Fruit fly (Drosophila melanogaster) whole organism, embryonic: Measurements from ENCODE around the gene Vps4.

Experiments used
- CG10543 ChIP-seq: fragments of 200-800 bp; sonication (Bioruptor generic); optimal IDR thresholded peaks from 3 replicates; lab custom pipeline; 2017; ENCODE audit warnings: missing biosample characterization, mild to moderate bottlenecking, missing genetic modification characterization, moderate library complexity
- CG11247 ChIP-seq: fragments of 200-800 bp; sonication (Bioruptor generic); IDR thresholded peaks from 2 replicates; pipeline ENCODE4 v1.3.6; 2022; ENCODE audit warnings: missing biosample characterization, missing genetic modification characterization
- CG13123 ChIP-seq: fragments of 200-800 bp; sonication (Bioruptor generic); optimal IDR thresholded peaks from 2 replicates; lab custom pipeline; 2016; ENCODE audit warnings: missing biosample characterization, missing genetic modification characterization
- CG13296 ChIP-seq: fragments of 200-800 bp; sonication (Bioruptor generic); optimal IDR thresholded peaks from 3 replicates; lab custom pipeline; 2018; ENCODE audit warnings: missing biosample characterization, mild to moderate bottlenecking, missing genetic modification characterization
- CG14667 ChIP-seq: fragments of 200-800 bp; sonication (Bioruptor generic); IDR thresholded peaks from 2 replicates; pipeline ENCODE4 v1.3.6; 2022; ENCODE audit warnings: missing biosample characterization, missing genetic modification characterization
- CG15601 ChIP-seq: fragments of 200-800 bp; sonication (Bioruptor generic); optimal IDR thresholded peaks from 3 replicates; lab custom pipeline; 2019; ENCODE audit warnings: missing biosample characterization, mild to moderate bottlenecking, missing genetic modification characterization, moderate library complexity
- CG16813 ChIP-seq: fragments of 200-800 bp; sonication (Bioruptor generic); IDR thresholded peaks from 3 replicates; pipeline ENCODE4 v1.3.6; 2022; ENCODE audit warnings: missing biosample characterization, missing genetic modification characterization; ENCODE audit not compliant: partially characterized antibody
- CG17385 ChIP-seq: fragments of 200-800 bp; sonication (Bioruptor generic); optimal IDR thresholded peaks from 3 replicates; lab custom pipeline; 2018; ENCODE audit warnings: missing biosample characterization, mild to moderate bottlenecking, missing genetic modification characterization
- CG2116 ChIP-seq: fragments of 200-800 bp; sonication (Bioruptor generic); optimal IDR thresholded peaks from 3 replicates; lab custom pipeline; 2018; ENCODE audit warnings: missing biosample characterization, mild to moderate bottlenecking, missing genetic modification characterization
- CG2678 ChIP-seq: fragments of 200-800 bp; sonication (Bioruptor generic); optimal IDR thresholded peaks from 3 replicates; lab custom pipeline; 2019; ENCODE audit warnings: missing biosample characterization, mild to moderate bottlenecking, missing genetic modification characterization, moderate library complexity
- CG30431 ChIP-seq: fragments of 200-800 bp; sonication (Bioruptor generic); optimal IDR thresholded peaks from 2 replicates; lab custom pipeline; 2017; ENCODE audit warnings: missing biosample characterization, missing genetic modification characterization
- CG33213 ChIP-seq: fragments of 200-800 bp; sonication (Bioruptor generic); optimal IDR thresholded peaks from 3 replicates; lab custom pipeline; 2016; ENCODE audit warnings: missing biosample characterization, missing genetic modification characterization
- CG4404 ChIP-seq: fragments of 200-800 bp; sonication (Bioruptor generic); IDR thresholded peaks from 2 replicates; pipeline ENCODE4 v1.3.6; 2022; ENCODE audit warnings: missing biosample characterization, missing genetic modification characterization
- CG8359 ChIP-seq: fragments of 200-800 bp; sonication (Bioruptor generic); optimal IDR thresholded peaks from 2 replicates; lab custom pipeline; 2017; ENCODE audit warnings: missing biosample characterization, mild to moderate bottlenecking, missing genetic modification characterization, borderline replicate concordance
- CG9609 ChIP-seq: fragments of 200-800 bp; sonication (Bioruptor generic); optimal IDR thresholded peaks from 3 replicates; lab custom pipeline; 2016; ENCODE audit warnings: missing biosample characterization, missing genetic modification characterization
- Camta ChIP-seq: fragments of 200-800 bp; sonication (Bioruptor generic); optimal IDR thresholded peaks from 2 replicates; lab custom pipeline; 2016; ENCODE audit warnings: missing biosample characterization, missing genetic modification characterization
- Dad ChIP-seq: fragments of 200-800 bp; sonication (Bioruptor generic); optimal IDR thresholded peaks from 3 replicates; lab custom pipeline; 2016; ENCODE audit warnings: missing biosample characterization, missing genetic modification characterization
- Deaf1 ChIP-seq: fragments of 200-800 bp; optimal IDR thresholded peaks from 3 replicates; lab custom pipeline; 2019; ENCODE audit warnings: missing biosample characterization, mild to moderate bottlenecking, missing genetic modification characterization, moderate library complexity
- Dip3 ChIP-seq: fragments of 200-800 bp; sonication (Bioruptor generic); optimal IDR thresholded peaks from 3 replicates; lab custom pipeline; 2016; ENCODE audit warnings: missing biosample characterization, missing genetic modification characterization
- Doc3 ChIP-seq: fragments of 200-800 bp; sonication (Bioruptor generic); IDR thresholded peaks from 3 replicates; pipeline ENCODE4 v1.3.6; 2022; ENCODE audit warnings: missing biosample characterization, missing genetic modification characterization; ENCODE audit not compliant: partially characterized antibody
- Eip74EF ChIP-seq, 2 experiments: fragments of 200-800 bp in 1 of 2; fragments of >200 bp in 1 of 2; sonication (Bioruptor generic) in 1 of 2; optimal IDR thresholded peaks; 2 replicates each; lab custom pipeline; 2017 to 2019; ENCODE audit warnings: missing biosample characterization in 2 of 2, missing genetic modification characterization in 2 of 2, mild to moderate bottlenecking in 1 of 2, moderate library complexity in 1 of 2
- Hmr ChIP-seq: fragments of 200-800 bp; sonication (Bioruptor generic); optimal IDR thresholded peaks from 3 replicates; lab custom pipeline; 2017; ENCODE audit warnings: mild to moderate bottlenecking, missing biosample characterization, missing genetic modification reagents, missing genetic modification characterization
- Hr51 ChIP-seq, 2 experiments: fragments of 200-800 bp; sonication (Bioruptor generic); optimal IDR thresholded peaks; 2 replicates in 1 of 2; 3 replicates in 1 of 2; lab custom pipeline; 2016 to 2018; ENCODE audit warnings: missing biosample characterization in 2 of 2, missing genetic modification characterization in 2 of 2, mild to moderate bottlenecking in 1 of 2, moderate library complexity in 1 of 2
- Lhr ChIP-seq: fragments of 200-800 bp; sonication (Bioruptor generic); optimal IDR thresholded peaks from 3 replicates; lab custom pipeline; 2017; ENCODE audit warnings: mild to moderate bottlenecking, missing biosample characterization, missing genetic modification reagents, missing genetic modification characterization
- Nf-YA ChIP-seq: fragments of 200-800 bp; sonication (Bioruptor generic); IDR thresholded peaks from 2 replicates; pipeline ENCODE4 v1.3.6; 2022; ENCODE audit warnings: missing biosample characterization, missing genetic modification characterization
- Spps ChIP-seq: fragments of 200-800 bp; sonication (Bioruptor generic); optimal IDR thresholded peaks from 2 replicates; lab custom pipeline; 2018; ENCODE audit warnings: missing biosample characterization, mild to moderate bottlenecking, missing genetic modification characterization
- YL-1 ChIP-seq: fragments of 200-800 bp; sonication (Bioruptor generic); optimal IDR thresholded peaks from 3 replicates; lab custom pipeline; 2017; ENCODE audit warnings: missing biosample characterization, mild to moderate bottlenecking, missing genetic modification characterization
- ac ChIP-seq: fragments of 200-800 bp; sonication (Bioruptor generic); optimal IDR thresholded peaks from 3 replicates; lab custom pipeline; 2017; ENCODE audit warnings: missing biosample characterization, mild to moderate bottlenecking, missing genetic modification characterization
- bcd ChIP-seq: fragments of 200-800 bp; sonication (Bioruptor generic); optimal IDR thresholded peaks from 2 replicates; lab custom pipeline; 2017; ENCODE audit warnings: missing biosample characterization, mild to moderate bottlenecking, missing genetic modification characterization
- br ChIP-seq: fragments of >200 bp; optimal IDR thresholded peaks from 2 replicates; lab custom pipeline; 2017
- cad ChIP-seq: fragments of >200 bp; optimal IDR thresholded peaks from 2 replicates; lab custom pipeline; 2017; ENCODE audit warnings: missing biosample characterization, missing genetic modification characterization
- chif ChIP-seq, 2 experiments: fragments of 200-800 bp; sonication (Bioruptor generic); optimal IDR thresholded peaks; 3 replicates each; lab custom pipeline; 2016; ENCODE audit warnings: missing biosample characterization in 2 of 2, missing genetic modification characterization in 2 of 2
- ci ChIP-seq: fragments of 200-800 bp; sonication (Bioruptor generic); IDR thresholded peaks from 3 replicates; pipeline ENCODE4 v1.3.6; 2022; ENCODE audit warnings: missing biosample characterization, missing genetic modification characterization
- crol ChIP-seq: fragments of 200-800 bp; sonication (Bioruptor generic); IDR thresholded peaks from 2 replicates; pipeline ENCODE4 v1.3.6; 2022; ENCODE audit warnings: missing biosample characterization, missing genetic modification characterization
- dysf ChIP-seq: fragments of 200-800 bp; sonication (Bioruptor generic); IDR thresholded peaks from 3 replicates; pipeline ENCODE4 v1.3.6; 2022; ENCODE audit warnings: missing biosample characterization, missing genetic modification characterization
- eyg ChIP-seq: fragments of 200-800 bp; sonication (Bioruptor generic); optimal IDR thresholded peaks from 3 replicates; lab custom pipeline; 2016; ENCODE audit warnings: missing biosample characterization, missing genetic modification characterization
- fd102C ChIP-seq: fragments of 200-800 bp; sonication (Bioruptor generic); optimal IDR thresholded peaks from 2 replicates; lab custom pipeline; 2018; ENCODE audit warnings: missing biosample characterization, mild to moderate bottlenecking, missing genetic modification characterization, moderate library complexity
- fru ChIP-seq: fragments of >200 bp; optimal IDR thresholded peaks from 2 replicates; lab custom pipeline; 2017
- grau ChIP-seq: fragments of 200-800 bp; optimal IDR thresholded peaks from 3 replicates; lab custom pipeline; 2019; ENCODE audit warnings: missing biosample characterization, mild to moderate bottlenecking, missing genetic modification characterization, moderate library complexity
- inv ChIP-seq: fragments of 200-800 bp; sonication (Bioruptor generic); IDR thresholded peaks from 2 replicates; pipeline ENCODE4 v1.3.6; 2022; ENCODE audit warnings: missing biosample characterization, missing genetic modification characterization; ENCODE audit not compliant: partially characterized antibody
- lov ChIP-seq, 2 experiments: fragments of 200-800 bp in 1 of 2; fragments of >200 bp in 1 of 2; sonication (Bioruptor generic) in 1 of 2; IDR thresholded peaks in 1 of 2; optimal IDR thresholded peaks in 1 of 2; 2 replicates in 1 of 2; 3 replicates in 1 of 2; pipeline versions ENCODE4 v1.3.6 to Lab custom; 2017 to 2022; ENCODE audit warnings: missing biosample characterization in 1 of 2, missing genetic modification characterization in 1 of 2
- pan ChIP-seq, 4 experiments: fragments of >200 bp in 3 of 4; fragments of 200-800 bp in 1 of 4; sonication (Bioruptor generic) in 1 of 4; optimal IDR thresholded peaks in 3 of 4; IDR thresholded peaks in 1 of 4; 2 replicates each; pipeline versions ENCODE4 v1.3.6 to Lab custom; 2017 to 2022; ENCODE audit warnings: missing biosample characterization in 2 of 4, missing genetic modification characterization in 2 of 4, mixed read lengths in 1 of 4
- pum ChIP-seq: fragments of 200-800 bp; sonication (Bioruptor generic); optimal IDR thresholded peaks from 2 replicates; lab custom pipeline; 2016; ENCODE audit warnings: missing biosample characterization, missing genetic modification characterization
- sc ChIP-seq, 3 experiments: fragments of >200 bp in 2 of 3; fragments of 200-800 bp in 1 of 3; sonication (Bioruptor generic) in 1 of 3; optimal IDR thresholded peaks; 2 replicates in 2 of 3; 3 replicates in 1 of 3; lab custom pipeline; 2017; ENCODE audit warnings: mild to moderate bottlenecking in 1 of 3, missing biosample characterization in 1 of 3, missing genetic modification characterization in 1 of 3, missing genetic modification reagents in 1 of 3
- so ChIP-seq: fragments of 200-800 bp; sonication (Bioruptor generic); IDR thresholded peaks from 3 replicates; pipeline ENCODE4 v1.3.6; 2022; ENCODE audit warnings: missing biosample characterization, missing genetic modification characterization
- trem ChIP-seq: fragments of 200-800 bp; optimal IDR thresholded peaks from 3 replicates; lab custom pipeline; 2019; ENCODE audit warnings: missing biosample characterization, mild to moderate bottlenecking, missing genetic modification characterization, moderate library complexity
- vvl ChIP-seq: fragments of 200-800 bp; sonication (Bioruptor generic); IDR thresholded peaks from 2 replicates; pipeline ENCODE4 v1.3.6; 2022; ENCODE audit warnings: missing biosample characterization, missing genetic modification characterization

Gene Vps4

DNA sequence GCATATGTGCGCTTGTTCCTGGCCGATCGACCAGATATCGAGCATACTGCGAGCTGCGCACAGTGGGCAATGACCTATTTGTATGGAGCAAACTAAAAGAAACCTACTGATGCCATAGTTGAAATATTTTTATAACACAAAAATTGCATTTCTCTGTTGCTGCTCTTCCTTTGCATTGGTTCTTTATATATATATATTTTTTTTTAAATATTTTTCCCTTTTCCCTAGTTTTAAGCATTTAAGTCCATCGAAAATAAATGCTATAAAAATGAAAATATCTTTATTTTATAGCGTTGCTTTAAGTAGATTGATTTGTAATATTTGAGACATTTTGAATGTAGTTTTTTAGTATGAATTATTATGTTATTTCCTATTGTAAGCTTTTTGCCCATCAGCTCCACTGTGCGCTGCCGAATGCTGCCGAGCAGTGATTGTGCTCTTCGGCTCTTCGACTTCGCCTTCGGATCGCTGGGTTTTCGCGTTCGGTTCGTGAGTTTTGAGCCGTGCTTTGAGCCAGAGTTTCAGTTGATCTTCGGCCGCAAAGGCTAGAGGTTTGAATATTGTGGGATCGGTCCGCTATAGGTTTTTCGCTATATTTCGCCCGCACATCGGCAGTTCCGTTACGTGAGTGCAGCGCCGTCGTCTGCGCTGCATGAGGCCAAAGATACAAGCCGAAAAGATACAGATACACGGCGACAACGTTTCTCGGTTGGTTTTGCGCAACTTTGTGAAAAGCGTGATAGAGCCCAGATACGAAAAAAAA lies 3.6 kb downstream of the Vps4 start, which contains the start of gene CG6847 (continued):
- peak; percentile 4 for TF ChIP-seq CG13123 (GFP tag; lab: Kevin White, UChicago)
- no peak for TF ChIP-seq Dip3 (GFP tag; lab: Kevin White, UChicago)
- peak; percentile 81 for TF ChIP-seq Hmr (GFP tag; lab: Kevin White, UChicago)
- peak; percentile 28 for TF ChIP-seq ac
- peak; percentile 25 for TF ChIP-seq YL-1 (GFP tag; lab: Kevin White, UChicago)
- no peak for TF ChIP-seq CG9609
- TF ChIP-seq pum: peak; percentile 13
- peak; percentile 3 for TF ChIP-seq trem (tag; lab: Kevin White, UChicago)
- TF ChIP-seq CG8359 (GFP tag; lab: Kevin White, UChicago): no peak
- no peak for TF ChIP-seq eyg
- peak; percentile 77 for TF ChIP-seq CG10543 (GFP tag; lab: Kevin White, UChicago)
- peak in 1 of 2 experiments; percentile 90 for TF ChIP-seq Hr51 (GFP tag; optimal IDR thresholded peaks at IDR 0.05; lab: Kevin White, UChicago)
- no peak for TF ChIP-seq fru
- TF ChIP-seq dysf (GFP tag; lab: Robert Waterston, UW): peak; percentile 81
- TF ChIP-seq Spps (tag; lab: Kevin White, UChicago): no peak
- TF ChIP-seq so (GFP tag; lab: Robert Waterston, UW): no peak
- no peak for TF ChIP-seq cad (GFP tag; lab: Kevin White, UChicago)
- TF ChIP-seq Doc3: no peak
- TF ChIP-seq Dad (GFP tag; lab: Kevin White, UChicago): no peak
- peak; percentile 28 for TF ChIP-seq Camta (GFP tag; lab: Kevin White, UChicago)
- no peak for TF ChIP-seq CG33213 (GFP tag; lab: Kevin White, UChicago)
- peak; percentile 31; the same call in 1 of the 2 replicates for TF ChIP-seq CG11247 (GFP tag; lab: Robert Waterston, UW)
- peak; percentile 15 for TF ChIP-seq Lhr (GFP tag; lab: Kevin White, UChicago)
- no peak for TF ChIP-seq inv (GFP tag; lab: Robert Waterston, UW)
- TF ChIP-seq CG15601: peak; percentile 12
- TF ChIP-seq CG13296 (GFP tag; lab: Kevin White, UChicago): peak; percentile 22
- peak in 1 of 2 experiments; percentile 12 for TF ChIP-seq chif (GFP tag; optimal IDR thresholded peaks at IDR 0.05; lab: Kevin White, UChicago)
- no peak for TF ChIP-seq br (lab: Kevin White, UChicago)
- TF ChIP-seq CG2116: peak; percentile 28
- no peak for TF ChIP-seq lov (optimal IDR thresholded peaks at IDR 0.05; lab: Kevin White, UChicago)
- no peak for TF ChIP-seq lov (GFP tag; IDR thresholded peaks at IDR 0.05; lab: Robert Waterston, UW)
- no peak for TF ChIP-seq crol
- no peak for TF ChIP-seq CG16813
- TF ChIP-seq pan (optimal IDR thresholded peaks at IDR 0.05; lab: Kevin White, UChicago): no peak
- peak in 1 of 2 experiments; percentile 66 for TF ChIP-seq pan (GFP tag; optimal IDR thresholded peaks at IDR 0.05 in 1 of 2, IDR thresholded peaks at IDR 0.05 in 1 of 2)
- peak; percentile 98 for TF ChIP-seq Deaf1 (tag; lab: Kevin White, UChicago)
- peak; percentile 73 for TF ChIP-seq CG17385
- peak; percentile 46; the same call in 1 of the 2 replicates for TF ChIP-seq CG14667
- TF ChIP-seq fd102C (GFP tag; lab: Kevin White, UChicago): no peak
- 0 out of 2 replicates have a peak, but pooled peaks have one; percentile 43 for TF ChIP-seq vvl (GFP tag; lab: Robert Waterston, UW)
- TF ChIP-seq bcd (GFP tag; lab: Kevin White, UChicago): peak; percentile 65
- no peak for TF ChIP-seq sc (optimal IDR thresholded peaks at IDR 0.05; lab: Kevin White, UChicago)
- TF ChIP-seq sc (GFP tag; optimal IDR thresholded peaks at IDR 0.05; lab: Kevin White, UChicago): peak; percentile 64
- TF ChIP-seq grau (tag; lab: Kevin White, UChicago): peak; percentile 84
- no peak for TF ChIP-seq Nf-YA (GFP tag; lab: Robert Waterston, UW)
- peak; percentile 69 for TF ChIP-seq CG2678
- peak; percentile 46; the same call in 1 of the 2 replicates for TF ChIP-seq CG4404 (GFP tag; lab: Robert Waterston, UW)
- TF ChIP-seq CG30431: peak; percentile 65
- TF ChIP-seq ci (GFP tag; lab: Robert Waterston, UW): 0 out of 3 replicates have a peak, but pooled peaks have one; percentile 47
- peak in 1 of 2 experiments; percentile 85 for TF ChIP-seq Eip74EF (GFP tag; optimal IDR thresholded peaks at IDR 0.05; lab: Kevin White, UChicago)
